Worm (Caenorhabditis elegans): ENCODE results near the gene ipla-7.
"Not testable (repeated sequence)": the region's sequence is repeated elsewhere in the genome, so short reads cannot be mapped to it uniquely, and the experiment has no call there.

The ipla-7 gene

DNA sequence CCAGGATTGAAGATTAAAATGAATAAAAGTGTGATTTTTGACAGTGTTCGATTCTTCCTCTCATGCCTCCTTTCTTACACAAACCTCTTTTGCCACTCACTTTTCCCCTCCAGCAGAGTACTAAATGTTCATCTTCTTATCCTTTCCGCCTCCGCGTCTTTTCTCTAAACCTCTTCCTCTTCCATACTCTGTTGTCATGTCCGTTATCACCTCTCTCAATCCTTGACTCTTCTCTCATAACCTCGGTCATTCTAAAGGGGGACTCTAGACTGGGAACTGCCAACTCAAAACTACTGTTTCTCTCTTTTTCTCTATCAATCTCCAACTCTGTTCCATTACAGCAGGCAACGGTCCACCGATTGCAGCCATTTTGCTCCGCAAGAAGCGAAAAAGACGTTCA lies 14.4 kb downstream of the ipla-7 start:
- TF ChIP-seq unc-62 (GFP tag; optimal IDR thresholded peaks at IDR 0.05) (no peak), nhr-129 (tag; optimal IDR thresholded peaks at IDR 0.05) (peak; percentile 27), nhr-25 (tag; optimal IDR thresholded peaks at IDR 0.05) (no peak), elt-1 (tag; optimal IDR thresholded peaks at IDR 0.05) (no peak), sem-4 (tag; optimal IDR thresholded peaks at IDR 0.05) (no peak), F13H6.1 (tag; optimal IDR thresholded peaks at IDR 0.05) (no peak), nhr-11 (tag; optimal IDR thresholded peaks at IDR 0.05) (no peak)

DNA sequence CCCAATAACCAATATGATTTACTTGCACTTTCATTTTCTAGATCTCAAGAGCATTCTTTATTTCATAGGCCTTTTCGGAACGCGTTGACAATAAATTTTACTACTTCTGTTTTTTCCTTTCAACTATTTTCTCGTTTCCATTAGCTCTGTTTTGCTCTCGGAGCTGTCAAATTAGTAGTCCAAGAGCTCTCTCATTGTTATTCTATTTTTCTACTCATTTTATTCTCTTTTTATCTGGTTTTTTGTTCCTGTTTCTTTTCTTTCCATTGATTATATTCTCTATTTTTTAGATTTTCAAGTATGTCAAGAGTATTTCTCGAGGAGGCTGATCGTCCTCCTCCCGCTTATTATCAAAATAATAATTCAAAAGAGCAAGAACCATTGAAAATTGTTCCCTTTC lies 15.5 kb downstream of the ipla-7 start, which contains the start of gene T04B2.3:
TSS of gene T04B2.3 (plus strand) at position 301 of the 400 bp plus-strand sequence.
- TF ChIP-seq alr-1 (tag; optimal IDR thresholded peaks at IDR 0.05) (no peak), nhr-11 (tag; optimal IDR thresholded peaks at IDR 0.05) (no peak), ceh-16 (tag; optimal IDR thresholded peaks at IDR 0.05) (no peak), nhr-237 (tag; optimal IDR thresholded peaks at IDR 0.05) (no peak), unc-39 (tag; optimal IDR thresholded peaks at IDR 0.05) (no peak), fos-1 (tag; optimal IDR thresholded peaks at IDR 0.05) (no peak), unc-62 (GFP tag; optimal IDR thresholded peaks at IDR 0.05) (no peak), ceh-82 (tag; optimal IDR thresholded peaks at IDR 0.05) (no peak), F13H6.1 (tag; optimal IDR thresholded peaks at IDR 0.05) (no peak)

DNA sequence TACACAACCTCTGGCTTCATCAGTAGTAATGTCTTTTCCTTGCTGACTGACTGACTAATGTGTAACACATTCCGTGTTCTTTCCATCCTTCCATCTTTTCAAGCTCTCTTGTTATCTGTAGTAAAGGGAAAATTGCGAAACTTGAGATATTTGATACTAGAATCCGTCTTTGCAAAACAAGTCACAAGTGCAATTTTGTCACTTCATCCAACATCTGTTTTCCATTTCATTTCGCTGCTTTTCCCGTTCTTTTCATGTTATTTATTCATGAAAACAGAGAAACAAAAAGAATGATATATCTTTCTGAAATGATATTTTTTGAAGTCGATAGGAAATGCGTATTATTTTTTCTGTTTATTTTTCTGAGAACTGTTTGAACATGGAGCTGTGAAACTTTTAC lies 16.6 kb downstream of the ipla-7 start:
- no peak for TF ChIP-seq nhr-237 (tag; optimal IDR thresholded peaks at IDR 0.05)
- TF ChIP-seq zag-1 (tag; optimal IDR thresholded peaks at IDR 0.05) = no peak
- TF ChIP-seq lsy-2 (tag; optimal IDR thresholded peaks at IDR 0.05) = no peak
- peak; percentile 54 for TF ChIP-seq unc-55 (GFP tag; optimal IDR thresholded peaks at IDR 0.05)
- TF ChIP-seq nhr-129 (tag; optimal IDR thresholded peaks at IDR 0.05) = peak; percentile 10
- TF ChIP-seq fos-1 (tag; optimal IDR thresholded peaks at IDR 0.05) = no peak

DNA sequence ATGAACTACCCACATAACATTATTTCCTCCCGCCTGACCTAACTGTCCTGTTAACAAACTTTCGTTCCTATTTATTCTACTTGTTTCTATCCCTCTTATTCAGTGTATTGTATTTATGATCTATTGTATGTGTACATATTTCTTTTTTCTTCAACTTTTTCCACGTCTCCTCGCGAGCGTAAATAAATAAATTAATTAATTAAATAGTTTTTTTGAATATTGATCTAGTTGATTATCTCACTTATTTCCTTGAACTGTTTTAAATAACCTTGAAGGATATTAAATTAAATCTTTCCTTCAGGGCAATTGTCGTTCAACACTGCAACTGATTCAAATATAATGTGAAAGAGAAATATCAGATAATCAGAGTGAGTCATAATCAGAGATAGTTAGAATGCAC lies 19.8 kb downstream of the ipla-7 start, which contains the start of gene frk-1:
TSS of gene frk-1 (plus strand) at position 301 of the 400 bp plus-strand sequence.
- TF ChIP-seq elt-1 (tag; optimal IDR thresholded peaks at IDR 0.05) = no peak
- no peak for TF ChIP-seq lin-13 (GFP tag; optimal IDR thresholded peaks at IDR 0.05)
- no peak for TF ChIP-seq alr-1 (tag; optimal IDR thresholded peaks at IDR 0.05)
- no peak for TF ChIP-seq nhr-21 (tag; optimal IDR thresholded peaks at IDR 0.05)

DNA sequence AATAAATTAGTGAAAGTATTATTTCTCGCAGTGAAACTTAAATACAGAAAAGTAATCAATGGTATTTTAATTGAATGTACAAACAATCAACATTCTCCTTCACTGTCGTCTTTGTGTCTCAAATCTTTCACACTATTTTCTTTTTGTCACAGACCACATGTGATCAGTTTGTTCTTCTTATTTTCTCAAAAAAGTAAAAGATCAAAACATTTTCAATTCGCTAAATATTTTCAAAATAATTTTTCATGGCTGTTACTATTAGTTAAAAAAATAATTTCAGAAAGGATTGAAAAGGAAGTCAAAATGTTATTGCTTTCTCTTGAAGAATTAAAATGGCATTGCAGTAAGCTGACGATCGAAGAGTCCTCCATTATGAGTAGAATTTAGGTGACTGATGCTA lies 21.8 kb downstream of the ipla-7 start, which contains the start of gene dhs-31:
TSS of gene dhs-31 (minus strand) at position 101 of the 400 bp plus-strand sequence.
- no peak for TF ChIP-seq zag-1 (tag; optimal IDR thresholded peaks at IDR 0.05)
- no peak for TF ChIP-seq ztf-4 (tag; optimal IDR thresholded peaks at IDR 0.05)
- TF ChIP-seq crh-2 (tag; optimal IDR thresholded peaks at IDR 0.05) = no peak
- TF ChIP-seq aly-2 (tag; optimal IDR thresholded peaks at IDR 0.05) = no peak

DNA sequence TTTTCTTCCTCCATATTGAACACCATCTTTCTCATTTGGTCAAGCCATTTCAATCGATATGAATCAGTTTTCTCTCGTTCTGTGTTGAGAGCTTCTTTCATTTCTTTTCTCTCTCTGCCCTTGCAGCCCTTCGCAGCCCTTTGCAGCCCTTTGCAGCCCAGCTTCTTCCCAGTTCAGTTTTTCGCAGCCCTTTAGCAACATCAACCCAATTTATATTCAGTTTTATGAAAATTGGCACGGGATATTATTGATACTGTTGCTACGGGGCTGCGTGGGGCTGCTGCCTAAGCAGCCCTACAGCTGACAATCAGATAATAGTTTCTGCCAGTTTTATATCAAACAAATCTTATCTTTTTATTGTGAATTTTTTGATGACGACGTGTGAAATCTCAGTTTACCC lies 25.7 kb downstream of the ipla-7 start, which contains the start of gene F44D12.10:
TSS of gene F44D12.10 (minus strand) at position 101 of the 400 bp plus-strand sequence.
- no peak for TF ChIP-seq mbf-1 (tag; optimal IDR thresholded peaks at IDR 0.05)

DNA sequence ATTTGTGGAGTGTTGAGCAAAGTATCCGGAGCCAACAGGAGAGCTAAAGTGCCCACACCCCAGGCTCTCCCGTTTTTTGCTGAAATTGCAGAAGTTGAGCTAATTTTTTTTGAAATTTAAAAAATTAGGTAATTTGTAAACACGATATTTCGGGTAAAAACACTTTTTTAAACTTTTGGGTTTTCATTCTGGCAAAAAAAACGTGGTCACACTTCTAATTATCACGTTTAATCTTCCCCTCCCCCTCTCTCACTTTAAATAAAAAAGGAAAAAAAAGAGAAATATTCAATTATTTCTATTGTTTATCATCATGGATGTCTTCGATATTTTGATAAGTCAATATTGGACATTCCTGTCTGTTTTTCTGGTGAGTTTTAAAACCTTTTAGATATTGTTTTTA lies 29.6 kb downstream of the ipla-7 start, which contains the start of gene F44D12.6:
TSS of gene F44D12.6 (plus strand) at position 301 of the 400 bp plus-strand sequence.
- TF ChIP-seq mab-5 (tag; optimal IDR thresholded peaks at IDR 0.05) = no peak
- TF ChIP-seq nhr-25 (tag; optimal IDR thresholded peaks at IDR 0.05) = no peak
- no peak for TF ChIP-seq nhr-237 (tag; optimal IDR thresholded peaks at IDR 0.05)
- no peak for TF ChIP-seq nhr-12 (tag; optimal IDR thresholded peaks at IDR 0.05)
- no peak for TF ChIP-seq lin-39 (tag; optimal IDR thresholded peaks at IDR 0.05)
- TF ChIP-seq snpc-4 (tag; optimal IDR thresholded peaks at IDR 0.05) = no peak
- no peak for TF ChIP-seq nhr-21 (tag; optimal IDR thresholded peaks at IDR 0.05)
- TF ChIP-seq nhr-11 (tag; optimal IDR thresholded peaks at IDR 0.05) = no peak

DNA sequence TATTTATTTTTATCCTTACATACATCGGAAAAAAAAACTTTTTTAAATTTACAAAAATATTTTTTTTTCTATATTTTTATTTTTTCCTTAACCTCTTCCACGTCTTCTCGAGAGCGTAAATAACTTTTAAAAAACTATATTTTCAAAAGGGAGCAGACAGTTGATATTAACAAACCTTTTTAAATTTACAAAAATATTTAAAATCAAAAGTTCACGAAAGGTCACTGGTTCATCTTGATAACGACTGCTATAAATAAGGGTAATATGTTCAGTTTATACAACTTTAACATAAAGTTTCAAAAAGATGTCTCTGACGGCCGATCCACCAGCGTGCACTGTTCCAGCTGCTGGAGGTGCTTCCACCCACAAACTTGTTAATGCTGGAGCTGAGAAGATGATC lies 33.9 kb downstream of the ipla-7 start, which contains the start of the genes F44D12.16 and msd-2:
TSS of gene F44D12.16 (plus strand) at position 301 of the 400 bp plus-strand sequence.
TSS of gene msd-2 (plus strand) at position 305 of the 400 bp plus-strand sequence.
- not testable (repeated sequence) for TF ChIP-seq lin-11 (tag; optimal IDR thresholded peaks at IDR 0.05); Y55F3AM.14 (GFP tag; optimal IDR thresholded peaks at IDR 0.05); lin-39 (tag; optimal IDR thresholded peaks at IDR 0.05)
